Worm (Caenorhabditis elegans): Measurements from ENCODE around the gene scrm-3.

Gene scrm-3

DNA sequence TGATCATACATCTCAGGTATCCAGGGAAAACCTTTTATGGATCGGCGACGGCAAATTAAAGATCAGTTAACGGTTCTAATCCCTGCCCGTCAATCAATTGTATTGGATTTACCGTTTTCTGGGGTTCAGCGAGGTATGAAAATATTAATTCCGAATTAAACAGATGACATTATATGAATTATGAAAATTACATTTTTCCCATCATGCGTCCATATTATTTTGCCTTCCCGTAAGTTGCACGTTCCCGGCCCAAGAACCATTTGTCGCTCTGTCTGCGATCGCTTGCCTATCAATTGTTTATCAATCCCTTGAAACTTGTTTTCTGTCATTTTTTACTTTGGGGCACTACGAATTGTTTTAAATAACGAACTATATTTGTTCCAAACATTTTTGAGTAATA lies 4.6 kb upstream of the scrm-3 start:
- no peak for TF ChIP-seq lsy-2 (tag; optimal IDR thresholded peaks at IDR 0.05)
- no peak for TF ChIP-seq nhr-11 (tag; optimal IDR thresholded peaks at IDR 0.05)
- no peak for TF ChIP-seq fos-1 (tag; optimal IDR thresholded peaks at IDR 0.05)
- no peak for TF ChIP-seq ceh-16 (tag; optimal IDR thresholded peaks at IDR 0.05)
- no peak for TF ChIP-seq nhr-10 (tag; optimal IDR thresholded peaks at IDR 0.05)
- TF ChIP-seq nhr-129 (tag; optimal IDR thresholded peaks at IDR 0.05): no peak
- no peak for TF ChIP-seq ZK546.5 (tag; optimal IDR thresholded peaks at IDR 0.05)
- TF ChIP-seq nhr-21 (tag; optimal IDR thresholded peaks at IDR 0.05): no peak
- TF ChIP-seq mab-5 (tag; optimal IDR thresholded peaks at IDR 0.05): no peak

DNA sequence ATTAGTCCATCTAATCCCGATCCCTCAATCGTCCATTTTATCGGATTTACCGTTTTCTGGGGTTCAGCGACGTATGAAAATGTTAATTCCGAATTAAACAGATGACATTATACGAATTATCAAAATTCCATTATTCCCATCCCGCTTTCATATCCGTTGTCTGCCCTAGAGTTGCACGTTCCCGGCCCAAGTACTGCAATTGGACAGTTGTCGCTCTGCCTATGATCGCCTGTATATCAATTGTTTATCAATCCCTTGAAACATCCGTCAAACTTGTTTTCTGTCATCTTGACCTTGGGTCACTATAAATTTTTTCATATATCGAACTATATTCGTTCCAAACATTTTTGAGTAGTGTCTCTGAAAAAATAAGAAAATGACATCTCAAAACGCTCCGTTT lies 1.3 kb upstream of the scrm-3 start, which contains the start of gene C04E12.5:
Gene C04E12.5, plus strand, starts transcription at position 301 of the 400 bp plus-strand sequence.
- TF ChIP-seq nhr-10 (tag; optimal IDR thresholded peaks at IDR 0.05) (no peak), elt-1 (tag; optimal IDR thresholded peaks at IDR 0.05) (no peak), ztf-1 (GFP tag; conservative IDR thresholded peaks at IDR 0.05) (no peak), nhr-77 (tag; optimal IDR thresholded peaks at IDR 0.05) (no peak), sma-9 (GFP tag; optimal IDR thresholded peaks at IDR 0.05) (no peak), sma-9 (tag; optimal IDR thresholded peaks at IDR 0.05) (no peak), unc-62 (GFP tag; optimal IDR thresholded peaks at IDR 0.05) (no peak), nhr-6 (tag; optimal IDR thresholded peaks at IDR 0.05) (no peak), nhr-129 (tag; optimal IDR thresholded peaks at IDR 0.05) (no peak), nhr-11 (tag; optimal IDR thresholded peaks at IDR 0.05) (no peak), zag-1 (tag; optimal IDR thresholded peaks at IDR 0.05) (no peak)

DNA sequence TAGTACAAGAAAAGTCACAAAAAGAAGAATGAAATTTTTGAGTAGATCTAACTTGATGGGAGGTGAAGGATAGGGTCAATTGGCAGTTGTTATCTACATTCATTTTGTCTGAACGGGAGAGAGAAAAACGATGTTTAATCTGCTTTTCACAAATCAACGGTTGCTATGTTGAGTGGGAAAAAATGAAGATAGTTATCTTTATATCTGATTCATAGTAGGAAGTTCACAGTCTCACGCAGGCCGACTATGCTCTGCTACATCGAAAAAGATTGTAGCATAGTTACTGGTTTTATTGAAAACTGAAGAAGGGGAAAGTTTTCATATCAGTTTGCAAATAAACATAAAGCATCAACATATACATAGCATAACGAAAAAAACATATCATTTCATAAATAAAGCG lies 1.5 kb downstream of the scrm-3 start:
- TF ChIP-seq sma-9 (GFP tag; optimal IDR thresholded peaks at IDR 0.05): peak; percentile 23
- no peak for TF ChIP-seq sma-9 (tag; optimal IDR thresholded peaks at IDR 0.05)
- no peak for TF ChIP-seq mab-5 (tag; optimal IDR thresholded peaks at IDR 0.05)
- no peak for TF ChIP-seq fos-1 (tag; optimal IDR thresholded peaks at IDR 0.05)
- TF ChIP-seq elt-1 (tag; optimal IDR thresholded peaks at IDR 0.05): peak; percentile 2
- no peak for TF ChIP-seq nhr-25 (tag; optimal IDR thresholded peaks at IDR 0.05)

DNA sequence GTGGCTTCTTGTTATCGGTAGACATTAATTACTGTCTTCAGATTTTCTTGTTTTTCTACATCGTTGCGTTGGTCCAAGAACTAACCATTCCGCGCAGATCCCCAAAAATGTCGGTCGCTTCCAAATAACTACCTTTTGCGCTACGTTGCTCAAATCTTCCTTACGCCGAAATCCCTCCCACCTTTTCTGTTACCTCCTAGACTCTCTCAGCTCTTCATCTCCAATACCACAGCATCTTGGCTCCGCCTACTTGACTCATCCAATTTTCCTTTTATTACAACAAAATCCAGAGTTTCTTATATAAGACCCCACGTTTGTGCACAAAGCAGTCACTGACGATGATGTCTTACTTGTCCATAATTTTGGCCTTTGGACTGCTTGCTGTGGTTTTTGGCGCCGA lies 4.1 kb downstream of the scrm-3 start, which contains the start of gene C17B7.12:
Gene C17B7.12, plus strand, starts transcription at position 301 of the 400 bp plus-strand sequence.
- no peak for TF ChIP-seq mdl-1 (tag; optimal IDR thresholded peaks at IDR 0.05)
- no peak for TF ChIP-seq snpc-4 (tag; optimal IDR thresholded peaks at IDR 0.05)
- TF ChIP-seq nhr-129 (tag; optimal IDR thresholded peaks at IDR 0.05): no peak
- TF ChIP-seq nhr-11 (tag; optimal IDR thresholded peaks at IDR 0.05): no peak
- no peak for TF ChIP-seq fos-1 (tag; optimal IDR thresholded peaks at IDR 0.05)
- TF ChIP-seq nhr-237 (tag; optimal IDR thresholded peaks at IDR 0.05): no peak

DNA sequence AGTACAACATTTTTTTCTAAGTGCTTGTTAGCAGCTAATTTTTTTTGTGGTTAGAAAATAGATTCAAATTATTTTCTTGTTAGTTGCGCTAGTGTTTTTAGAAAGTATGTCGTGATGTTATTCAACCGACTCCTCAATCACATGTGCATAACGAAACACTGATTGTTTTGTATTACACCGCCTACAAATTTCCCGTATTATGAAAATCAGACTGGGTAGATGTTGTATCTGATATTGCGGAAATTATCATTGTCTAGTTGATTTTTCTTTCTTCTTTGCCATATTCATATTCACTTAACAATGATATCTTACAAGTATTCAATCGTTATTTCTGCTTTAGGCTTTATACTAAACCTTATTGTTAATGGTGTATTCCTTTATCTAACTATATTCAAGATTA lies 5.7 kb downstream of the scrm-3 start, which contains the start of gene str-63:
Gene str-63, plus strand, starts transcription at position 301 of the 400 bp plus-strand sequence.
- TF ChIP-seq ztf-11 (tag; optimal IDR thresholded peaks at IDR 0.05) (no peak), R02D3.7 (tag; optimal IDR thresholded peaks at IDR 0.05) (no peak), lsy-2 (tag; optimal IDR thresholded peaks at IDR 0.05) (no peak), aly-2 (tag; optimal IDR thresholded peaks at IDR 0.05) (no peak), nhr-21 (tag; optimal IDR thresholded peaks at IDR 0.05) (no peak), mab-5 (tag; optimal IDR thresholded peaks at IDR 0.05) (no peak)

DNA sequence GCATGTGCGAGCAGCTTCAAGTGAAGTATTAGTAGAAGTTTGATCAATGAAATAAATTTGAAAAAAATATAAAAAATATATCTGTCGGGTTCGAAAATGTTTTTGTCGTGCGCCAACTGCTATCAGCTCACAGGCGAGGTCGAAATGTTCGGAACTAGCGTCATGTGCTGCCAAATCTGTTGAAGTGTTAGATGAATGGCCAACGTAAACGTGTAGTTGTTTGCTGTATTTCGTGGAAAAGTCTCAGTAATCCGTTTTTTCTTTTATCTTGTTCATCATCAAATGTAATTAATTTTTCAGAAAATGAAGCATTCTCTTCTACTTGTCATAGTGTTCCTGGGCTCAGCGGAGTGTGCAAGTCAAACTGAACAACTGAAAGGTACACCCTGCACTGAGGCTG lies 7.1 kb downstream of the scrm-3 start, which contains the start of gene C17B7.15:
Gene C17B7.15, plus strand, starts transcription at position 301 of the 400 bp plus-strand sequence.
- TF ChIP-seq elt-3 (tag; optimal IDR thresholded peaks at IDR 0.05) (no peak), sma-9 (GFP tag; optimal IDR thresholded peaks at IDR 0.05) (peak; percentile 25), sma-9 (tag; optimal IDR thresholded peaks at IDR 0.05) (no peak)

DNA sequence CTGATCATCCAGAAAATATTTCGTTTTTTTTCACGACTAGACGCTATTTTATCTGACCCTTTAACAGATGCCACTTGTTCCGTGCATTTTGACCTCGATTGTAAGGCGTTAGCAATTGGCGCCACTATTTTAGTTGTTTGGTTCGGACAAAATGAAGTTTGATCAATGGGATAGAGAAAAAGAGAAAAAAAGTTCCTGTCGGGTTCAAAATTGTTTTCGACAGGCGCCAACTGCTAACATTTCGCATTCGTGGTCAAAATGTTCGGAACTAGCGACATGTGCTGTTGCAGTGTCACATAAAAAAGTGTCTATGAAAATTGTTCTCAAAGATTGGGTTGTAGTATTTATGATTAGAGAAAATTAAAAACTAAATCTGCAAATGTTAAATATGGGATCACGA lies 9.5 kb downstream of the scrm-3 start:
- TF ChIP-seq aly-2 (tag; optimal IDR thresholded peaks at IDR 0.05): no peak
- TF ChIP-seq nhr-77 (tag; optimal IDR thresholded peaks at IDR 0.05): no peak
- no peak for TF ChIP-seq peb-1 (tag; optimal IDR thresholded peaks at IDR 0.05)
- peak in 1 of 2 experiments; percentile 36 for TF ChIP-seq lsy-2 (tag; optimal IDR thresholded peaks at IDR 0.05)
- TF ChIP-seq nhr-23 (tag; optimal IDR thresholded peaks at IDR 0.05): no peak
- TF ChIP-seq sma-9 (GFP tag; optimal IDR thresholded peaks at IDR 0.05): peak; percentile 88
- TF ChIP-seq sma-9 (tag; optimal IDR thresholded peaks at IDR 0.05): no peak
- TF ChIP-seq R02D3.7 (tag; optimal IDR thresholded peaks at IDR 0.05): no peak
- no peak for TF ChIP-seq nhr-11 (tag; optimal IDR thresholded peaks at IDR 0.05)
- TF ChIP-seq F13H6.1 (tag; optimal IDR thresholded peaks at IDR 0.05): peak; percentile 57
- TF ChIP-seq ztf-1 (GFP tag; conservative IDR thresholded peaks at IDR 0.05): no peak
